Fruit fly (Drosophila melanogaster) whole organism, prepupa: ENCODE measurements around the gene CG13667.

Experiments used
- CG11902 ChIP-seq: fragments of 200-800 bp; sonication (Bioruptor generic); optimal IDR thresholded peaks from 3 replicates; lab custom pipeline; 2016; ENCODE audit warnings: missing biosample characterization, missing genetic modification characterization
- CG16779 ChIP-seq: fragments of 200-800 bp; sonication (Bioruptor generic); optimal IDR thresholded peaks from 3 replicates; lab custom pipeline; 2017; ENCODE audit warnings: missing biosample characterization, mild to moderate bottlenecking, missing genetic modification characterization
- CG6854 ChIP-seq: fragments of 200-800 bp; sonication (Bioruptor generic); optimal IDR thresholded peaks from 2 replicates; lab custom pipeline; 2017; ENCODE audit warnings: missing biosample characterization, mild to moderate bottlenecking, missing genetic modification characterization
- CG9139 ChIP-seq: fragments of 200-800 bp; sonication (Bioruptor generic); optimal IDR thresholded peaks from 3 replicates; lab custom pipeline; 2017; ENCODE audit warnings: missing biosample characterization, mild to moderate bottlenecking, missing genetic modification characterization
- Hr39 ChIP-seq: fragments of 200-800 bp; sonication (Bioruptor generic); optimal IDR thresholded peaks from 2 replicates; lab custom pipeline; 2016; ENCODE audit warnings: missing biosample characterization, missing genetic modification characterization
- fd85E ChIP-seq: fragments of 200-800 bp; sonication (Bioruptor generic); optimal IDR thresholded peaks from 3 replicates; lab custom pipeline; 2016; ENCODE audit warnings: missing biosample characterization, missing genetic modification characterization
- fkh ChIP-seq: fragments of 200-800 bp; sonication (Bioruptor generic); optimal IDR thresholded peaks from 3 replicates; lab custom pipeline; 2017; ENCODE audit warnings: missing biosample characterization, mild to moderate bottlenecking, missing genetic modification characterization, moderate library complexity
- salr ChIP-seq, 2 experiments: fragments of 200-800 bp; sonication (Bioruptor generic); optimal IDR thresholded peaks; 3 replicates each; lab custom pipeline; 2016 to 2018; ENCODE audit warnings: missing biosample characterization in 2 of 2, missing genetic modification characterization in 2 of 2, mild to moderate bottlenecking in 1 of 2

DNA sequence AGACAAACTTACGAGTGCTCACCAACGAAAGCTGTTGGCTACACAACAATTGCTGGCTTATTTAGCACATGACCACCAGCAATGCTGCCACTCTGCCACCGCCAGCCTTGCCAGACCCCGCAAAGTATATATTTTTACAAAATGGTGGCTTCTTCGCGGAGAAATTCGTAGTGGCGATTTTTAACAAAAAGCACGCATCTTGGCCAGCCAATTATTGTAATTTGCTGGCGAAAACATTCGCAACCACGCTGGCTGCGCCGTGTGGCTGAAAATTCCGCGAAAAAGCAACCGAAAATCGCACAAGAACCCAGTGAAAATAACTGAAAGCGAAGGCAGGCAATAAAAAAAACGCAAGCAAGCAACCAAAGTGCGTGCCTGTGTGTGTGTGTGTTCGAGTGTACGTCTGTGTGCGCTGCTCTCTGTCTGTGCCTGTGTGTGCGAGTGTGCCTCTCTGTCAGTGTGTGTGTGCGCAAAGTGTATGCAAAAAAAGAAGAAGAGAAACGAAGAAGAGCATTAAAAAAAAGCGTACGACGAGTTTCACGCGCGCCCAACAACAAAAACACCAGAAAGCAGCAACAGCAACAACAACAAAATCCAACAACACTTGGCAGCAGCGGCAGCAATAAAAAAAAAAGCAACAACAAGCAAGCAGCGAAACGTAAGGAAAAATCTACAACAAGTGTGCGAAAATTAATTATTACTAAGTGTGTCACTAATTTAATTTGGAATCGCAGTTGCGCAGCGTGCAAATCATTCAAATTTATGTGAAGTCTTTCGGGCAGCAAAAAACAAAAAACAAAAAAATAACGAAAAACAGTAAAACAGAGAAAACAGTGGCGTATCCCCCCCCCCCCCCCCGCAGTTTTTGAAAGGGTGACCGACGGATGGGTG, 44.8 kb downstream of the CG13667 start, which contains the start of gene Gug:
- TF ChIP-seq fkh (GFP tag; lab: Kevin White, UChicago): no peak
- TF ChIP-seq CG6854 (GFP tag; lab: Kevin White, UChicago): peak; percentile 96
- peak; percentile 99 for TF ChIP-seq CG16779
- peak; percentile 99 for TF ChIP-seq CG9139 (GFP tag; lab: Kevin White, UChicago)
- peak; percentile 66 for TF ChIP-seq fd85E
- TF ChIP-seq Hr39 (GFP tag; lab: Kevin White, UChicago): no peak
- no peak for TF ChIP-seq CG11902
- TF ChIP-seq salr (GFP tag; optimal IDR thresholded peaks at IDR 0.05; lab: Kevin White, UChicago): peak; percentile 94 to 95
